Worm (Caenorhabditis elegans) whole organism, young adult: ENCODE results near the gene gtap-2.

Source experiments
- B0336.3 ChIP-seq: fragments of 200-800 bp; sonication (Bioruptor generic); IDR thresholded peaks from 2 replicates; pipeline ENCODE4 v1.3.6; 2022; ENCODE audit warnings: missing genetic modification characterization, missing compliant biosample characterization
- attf-6 ChIP-seq: fragments of 200-800 bp; sonication (Bioruptor generic); IDR thresholded peaks from 2 replicates; pipeline ENCODE4 v1.3.6; 2022; ENCODE audit warnings: missing genetic modification reagents, missing genetic modification characterization, missing compliant biosample characterization
- fkh-3 ChIP-seq: sonication (generic microtip); optimal IDR thresholded peaks from 2 replicates; lab custom pipeline; 2016; ENCODE audit warnings: mild to moderate bottlenecking, missing genetic modification characterization, missing compliant biosample characterization
- snpc-4 ChIP-seq, 5 experiments: fragments of 150-350 bp in 1 of 5; sonication (generic microtip) in 4 of 5; optimal IDR thresholded peaks; 2 replicates each; lab custom pipeline; 2014 to 2018; ENCODE audit warnings: missing genetic modification characterization in 5 of 5, missing biosample characterization in 3 of 5, antibody characterized with exemption in 2 of 5, mild to moderate bottlenecking in 2 of 5, missing compliant biosample characterization in 2 of 5, missing genotype in 2 of 5, moderate library complexity in 2 of 5, missing genetic modification reagents in 1 of 5

DNA sequence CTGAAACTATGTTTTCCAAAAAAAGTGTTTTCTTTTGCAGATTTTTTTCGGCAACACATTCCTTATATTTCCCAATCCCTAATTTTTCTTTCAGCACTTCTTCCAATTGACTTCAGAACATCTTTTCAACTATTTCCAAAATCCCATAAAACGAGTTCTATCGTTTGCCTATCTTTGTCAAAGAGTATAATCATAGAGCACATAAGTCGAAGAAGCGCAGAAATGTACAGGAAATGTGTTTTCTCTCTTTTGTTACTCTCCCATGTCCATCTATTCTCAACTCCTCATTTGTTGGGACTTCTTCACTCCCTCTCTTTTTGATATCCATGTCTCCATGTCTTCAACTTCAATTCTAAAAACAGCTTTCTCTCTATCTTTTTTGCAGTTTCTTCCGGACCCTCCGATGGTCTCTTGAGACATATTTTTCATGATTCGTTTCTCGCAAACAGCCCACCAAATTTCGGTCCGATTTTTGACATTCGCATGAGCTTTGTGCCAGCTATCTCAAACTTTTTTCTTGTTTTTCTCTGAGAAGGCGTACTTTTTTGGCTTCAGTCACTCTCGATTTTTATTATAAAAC, 51.9 kb downstream of the gtap-2 start, which contains the start of gene twk-48:
- TF ChIP-seq snpc-4 (GFP tag; optimal IDR thresholded peaks at IDR 0.05; lab: Kevin White, UChicago) (no peak), snpc-4 (tag; optimal IDR thresholded peaks at IDR 0.05; lab: Kevin White, UChicago) (no peak), fkh-3 (tag; lab: Kevin White, UChicago) (no peak), B0336.3 (GFP tag; lab: Robert Waterston, UW) (no peak), attf-6 (GFP tag; lab: Robert Waterston, UW) (no peak)
